Worm (Caenorhabditis elegans): ENCODE measurements around the gene scl-20.

scl-20 gene

ce11 chrV:18748726-18749125 is 14.4 kb upstream of the scl-20 start, which contains the start of gene clec-252:
clec-252 (minus strand) TSS chrV:18748826.
- TF ChIP-seq ceh-30 (tag; optimal IDR thresholded peaks at IDR 0.05) (no peak), ztf-16 (tag; optimal IDR thresholded peaks at IDR 0.05) (no peak), ceh-24 (tag; optimal IDR thresholded peaks at IDR 0.05) (no peak), ref-2 (tag; optimal IDR thresholded peaks at IDR 0.05) (no peak), hlh-30 (tag; optimal IDR thresholded peaks at IDR 0.05; ENCODE audit: insufficient read depth) (no peak), hlh-6 (tag; optimal IDR thresholded peaks at IDR 0.05) (no peak)

ce11 chrV:18746937-18747660 is 12.8 kb upstream of the scl-20 start, which contains the start of gene clec-251:
clec-251 (minus strand) TSS chrV:18746987.
- TF ChIP-seq fkh-6 (tag; optimal IDR thresholded peaks at IDR 0.05) (no peak), rnt-1 (tag; optimal IDR thresholded peaks at IDR 0.05) (no peak), ceh-22 (tag; optimal IDR thresholded peaks at IDR 0.05) (no peak), hlh-6 (tag; optimal IDR thresholded peaks at IDR 0.05) (no peak), lin-11 (tag; optimal IDR thresholded peaks at IDR 0.05) (no peak), ceh-18 (tag; optimal IDR thresholded peaks at IDR 0.05) (no peak), zip-5 (tag; optimal IDR thresholded peaks at IDR 0.05) (no peak), lim-6 (tag; optimal IDR thresholded peaks at IDR 0.05) (no peak), ceh-6 (GFP tag; optimal IDR thresholded peaks at IDR 0.05) (no peak), K02D7.2 (tag; optimal IDR thresholded peaks at IDR 0.05) (no peak), che-1 (tag; optimal IDR thresholded peaks at IDR 0.05) (no peak), fkh-10 (GFP tag; optimal IDR thresholded peaks at IDR 0.05) (no peak), odd-2 (tag; optimal IDR thresholded peaks at IDR 0.05) (no peak)

ce11 chrV:18742108-18742507 is 7.8 kb upstream of the scl-20 start, which contains the start of gene clec-250:
clec-250 (minus strand) TSS chrV:18742208.
- TF ChIP-seq ztf-16 (tag; optimal IDR thresholded peaks at IDR 0.05) (no peak), ets-4 (tag; optimal IDR thresholded peaks at IDR 0.05) (no peak), lin-11 (tag; optimal IDR thresholded peaks at IDR 0.05) (no peak), ceh-19 (GFP tag; optimal IDR thresholded peaks at IDR 0.05) (no peak), hlh-13 (GFP tag; optimal IDR thresholded peaks at IDR 0.05) (no peak), nhr-11 (tag; optimal IDR thresholded peaks at IDR 0.05) (no peak)

DNA sequence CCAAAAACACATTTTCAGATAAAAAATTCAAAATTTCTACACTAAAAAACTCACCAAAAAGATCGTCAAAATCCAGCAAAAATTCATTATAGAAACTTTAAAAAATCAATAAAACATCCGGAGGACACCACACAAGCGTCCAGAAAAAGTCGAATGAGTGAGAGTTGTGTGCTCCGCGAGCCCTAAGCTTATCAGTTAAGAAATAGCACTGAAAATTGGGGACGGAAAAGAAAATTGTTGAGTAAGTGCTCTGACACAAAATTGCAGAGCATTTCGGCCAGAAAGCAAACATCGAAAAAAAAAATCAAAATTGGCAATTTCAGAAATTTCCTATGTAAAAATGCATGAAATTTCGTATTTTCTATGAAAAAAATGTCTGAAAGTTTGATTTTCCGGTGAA is 3.4 kb upstream of the scl-20 start:
- no peak for TF ChIP-seq hlh-6 (tag; optimal IDR thresholded peaks at IDR 0.05)
- no peak for TF ChIP-seq madf-2 (tag; optimal IDR thresholded peaks at IDR 0.05)
- TF ChIP-seq unc-86 (tag; optimal IDR thresholded peaks at IDR 0.05), result no peak
- no peak for TF ChIP-seq dmd-4 (tag; optimal IDR thresholded peaks at IDR 0.05; ENCODE audit: borderline replicate concordance)
- no peak for TF ChIP-seq tbx-7 (tag; optimal IDR thresholded peaks at IDR 0.05)
- no peak for TF ChIP-seq Y22D7AL.16 (tag; optimal IDR thresholded peaks at IDR 0.05)
- TF ChIP-seq nhr-232 (tag; optimal IDR thresholded peaks at IDR 0.05), result no peak
- no peak for TF ChIP-seq npax-4 (tag; optimal IDR thresholded peaks at IDR 0.05)
- TF ChIP-seq unc-55 (GFP tag; optimal IDR thresholded peaks at IDR 0.05), result no peak
- TF ChIP-seq elt-4 (tag; optimal IDR thresholded peaks at IDR 0.05), result no peak
- TF ChIP-seq elt-2 (tag; optimal IDR thresholded peaks at IDR 0.05), result no peak
- TF ChIP-seq fkh-6 (tag; optimal IDR thresholded peaks at IDR 0.05), result no peak
- TF ChIP-seq C08G9.2 (tag; optimal IDR thresholded peaks at IDR 0.05), result no peak
- TF ChIP-seq pha-4 (tag; optimal IDR thresholded peaks at IDR 0.05), result no peak

- TF ChIP-seq unc-3 (GFP tag; conservative IDR thresholded peaks at IDR 0.05) (no peak), unc-3 (tag; optimal IDR thresholded peaks at IDR 0.05) (no peak), fkh-10 (GFP tag; optimal IDR thresholded peaks at IDR 0.05) (no peak), dmd-4 (tag; optimal IDR thresholded peaks at IDR 0.05; ENCODE audit: borderline replicate concordance) (no peak), mec-3 (tag; optimal IDR thresholded peaks at IDR 0.05; ENCODE audit: borderline replicate concordance) (peak; percentile 20), pqm-1 (tag; optimal IDR thresholded peaks at IDR 0.05) (no peak), dve-1 (tag; optimal IDR thresholded peaks at IDR 0.05) (peak; percentile 95), pag-3 (tag; optimal IDR thresholded peaks at IDR 0.05; ENCODE audit: borderline replicate concordance) (peak; percentile 12), ceh-19 (GFP tag; optimal IDR thresholded peaks at IDR 0.05) (no peak), ceh-6 (GFP tag; optimal IDR thresholded peaks at IDR 0.05) (no peak), ceh-9 (tag; optimal IDR thresholded peaks at IDR 0.05) (no peak), nfya-1 (tag; optimal IDR thresholded peaks at IDR 0.05) (no peak)
Measured at ce11 chrV:18733942-18734341, 339 bp downstream of the scl-20 start.
